Fruit fly (Drosophila melanogaster) whole organism, embryonic: ENCODE data around the gene CG7653.

Experiments used
- ATbp ChIP-seq: fragments of 200-800 bp; sonication (Bioruptor generic); optimal IDR thresholded peaks from 2 replicates; lab custom pipeline; 2017; ENCODE audit warnings: missing biosample characterization, mild to moderate bottlenecking, missing genetic modification characterization, missing genetic modification reagents
- BEAF-32 ChIP-seq: fragments of 200-800 bp; sonication (Bioruptor generic); optimal IDR thresholded peaks from 3 replicates; lab custom pipeline; 2017; ENCODE audit warnings: missing biosample characterization, missing genetic modification characterization, mild to moderate bottlenecking, moderate library complexity, missing genetic modification reagents
- Bgb ChIP-seq: fragments of 200-800 bp; sonication (Bioruptor generic); IDR thresholded peaks from 2 replicates; pipeline ENCODE4 v1.3.6; 2022; ENCODE audit warnings: missing biosample characterization, missing genetic modification characterization; ENCODE audit not compliant: partially characterized antibody
- CG10431 ChIP-seq: fragments of 200-800 bp; sonication (Bioruptor generic); optimal IDR thresholded peaks from 3 replicates; lab custom pipeline; 2018; ENCODE audit warnings: missing biosample characterization, mild to moderate bottlenecking, missing genetic modification characterization
- CG11723 ChIP-seq: fragments of 200-800 bp; sonication (Bioruptor generic); optimal IDR thresholded peaks from 2 replicates; lab custom pipeline; 2017; ENCODE audit warnings: missing biosample characterization, mild to moderate bottlenecking, missing genetic modification characterization
- CG17359 ChIP-seq: fragments of 200-800 bp; sonication (Bioruptor generic); optimal IDR thresholded peaks from 3 replicates; lab custom pipeline; 2018; ENCODE audit warnings: missing biosample characterization, mild to moderate bottlenecking, missing genetic modification characterization, moderate library complexity
- CG1832 ChIP-seq: fragments of 200-800 bp; sonication (Bioruptor generic); optimal IDR thresholded peaks from 2 replicates; lab custom pipeline; 2017; ENCODE audit warnings: missing biosample characterization, mild to moderate bottlenecking, missing genetic modification characterization, inconsistent platforms
- CG18599 ChIP-seq: fragments of 200-800 bp; sonication (Bioruptor generic); optimal IDR thresholded peaks from 3 replicates; lab custom pipeline; 2017; ENCODE audit warnings: missing biosample characterization, missing genetic modification characterization, mild to moderate bottlenecking, moderate library complexity, missing genetic modification reagents
- CG2875 ChIP-seq: fragments of 200-800 bp; sonication (Bioruptor generic); optimal IDR thresholded peaks from 2 replicates; lab custom pipeline; 2017; ENCODE audit warnings: missing biosample characterization, mild to moderate bottlenecking, missing genetic modification characterization, missing genetic modification reagents
- CG33213 ChIP-seq: fragments of 200-800 bp; sonication (Bioruptor generic); optimal IDR thresholded peaks from 3 replicates; lab custom pipeline; 2016; ENCODE audit warnings: missing biosample characterization, missing genetic modification characterization
- CG34224 ChIP-seq: fragments of 200-800 bp; sonication (Bioruptor generic); IDR thresholded peaks from 3 replicates; pipeline ENCODE4 v1.3.6; 2022; ENCODE audit warnings: missing biosample characterization, missing genetic modification characterization; ENCODE audit not compliant: partially characterized antibody
- CG3995 ChIP-seq: fragments of 200-800 bp; sonication (Bioruptor generic); optimal IDR thresholded peaks from 3 replicates; lab custom pipeline; 2016; ENCODE audit warnings: missing biosample characterization, missing genetic modification characterization
- CG6791 ChIP-seq: fragments of 200-800 bp; sonication (Bioruptor generic); IDR thresholded peaks from 3 replicates; pipeline ENCODE4 v1.3.6; 2022; ENCODE audit warnings: missing biosample characterization, missing genetic modification characterization; ENCODE audit not compliant: partially characterized antibody
- CG8281 ChIP-seq: fragments of 200-800 bp; sonication (Bioruptor generic); optimal IDR thresholded peaks from 2 replicates; lab custom pipeline; 2018; ENCODE audit warnings: missing biosample characterization, mild to moderate bottlenecking, missing genetic modification characterization, moderate library complexity
- CG8290 ChIP-seq, 3 experiments: fragments of 200-800 bp; sonication (Bioruptor generic); optimal IDR thresholded peaks; 2 replicates each; lab custom pipeline; 2016 to 2019; ENCODE audit warnings: missing biosample characterization in 3 of 3, missing genetic modification characterization in 3 of 3, mild to moderate bottlenecking in 2 of 3, moderate library complexity in 1 of 3
- Doc3 ChIP-seq: fragments of 200-800 bp; sonication (Bioruptor generic); IDR thresholded peaks from 3 replicates; pipeline ENCODE4 v1.3.6; 2022; ENCODE audit warnings: missing biosample characterization, missing genetic modification characterization; ENCODE audit not compliant: partially characterized antibody
- HLH4C ChIP-seq: fragments of 200-800 bp; sonication (Bioruptor generic); IDR thresholded peaks from 3 replicates; pipeline ENCODE4 v1.3.6; 2022; ENCODE audit warnings: missing biosample characterization, missing genetic modification characterization; ENCODE audit not compliant: partially characterized antibody
- Max ChIP-seq: fragments of 200-800 bp; sonication (Bioruptor generic); optimal IDR thresholded peaks from 2 replicates; lab custom pipeline; 2016; ENCODE audit warnings: missing biosample characterization, mild to moderate bottlenecking, missing genetic modification characterization
- Med ChIP-seq: fragments of 200-800 bp; sonication (Bioruptor generic); peaks from one replicate; lab custom pipeline; 2016; ENCODE audit warnings: missing biosample characterization, missing genetic modification characterization, mild to moderate bottlenecking, inconsistent platforms, moderate library complexity
- Neu2 ChIP-seq: fragments of 200-800 bp; sonication (Bioruptor generic); optimal IDR thresholded peaks from 3 replicates; lab custom pipeline; 2016; ENCODE audit warnings: missing biosample characterization, missing genetic modification characterization, borderline replicate concordance
- Opbp ChIP-seq: fragments of 200-800 bp; sonication (Bioruptor generic); IDR thresholded peaks from 3 replicates; pipeline ENCODE4 v1.3.6; 2022; ENCODE audit warnings: missing biosample characterization, missing genetic modification characterization; ENCODE audit not compliant: partially characterized antibody
- Optix ChIP-seq: fragments of 200-800 bp; sonication (Bioruptor generic); IDR thresholded peaks from 3 replicates; pipeline ENCODE4 v1.3.6; 2022; ENCODE audit warnings: missing biosample characterization, missing genetic modification characterization
- Side ChIP-seq: fragments of 200-800 bp; sonication (Bioruptor generic); optimal IDR thresholded peaks from 2 replicates; lab custom pipeline; 2016; ENCODE audit warnings: missing biosample characterization, missing genetic modification characterization
- Taf1 ChIP-seq: fragments of 200-800 bp; sonication (Bioruptor generic); IDR thresholded peaks from 2 replicates; pipeline ENCODE4 v1.3.6; 2022; ENCODE audit warnings: missing biosample characterization, missing genetic modification characterization
- Trl ChIP-seq, 3 experiments: fragments of >200 bp in 2 of 3; fragments of 200-800 bp in 1 of 3; sonication (Bioruptor generic) in 1 of 3; optimal IDR thresholded peaks; 2 replicates in 1 of 3; 3 replicates in 2 of 3; lab custom pipeline; 2016 to 2017; ENCODE audit warnings: missing biosample characterization in 1 of 3, missing genetic modification characterization in 1 of 3
- abd-A ChIP-seq: fragments of 200-800 bp; sonication (Bioruptor generic); optimal IDR thresholded peaks from 3 replicates; lab custom pipeline; 2019; ENCODE audit warnings: missing biosample characterization, mild to moderate bottlenecking, missing genetic modification characterization, moderate library complexity
- bbx ChIP-seq: fragments of 200-800 bp; sonication (Bioruptor generic); IDR thresholded peaks from 2 replicates; pipeline ENCODE4 v1.3.6; 2022; ENCODE audit warnings: missing biosample characterization, missing genetic modification characterization; ENCODE audit not compliant: partially characterized antibody
- cad ChIP-seq: fragments of >200 bp; optimal IDR thresholded peaks from 2 replicates; lab custom pipeline; 2017; ENCODE audit warnings: missing biosample characterization, missing genetic modification characterization
- corto ChIP-seq: fragments of 200-800 bp; sonication (Bioruptor generic); optimal IDR thresholded peaks from 2 replicates; lab custom pipeline; 2016; ENCODE audit warnings: missing biosample characterization, mild to moderate bottlenecking, missing genetic modification characterization, moderate library complexity
- crol ChIP-seq: fragments of 200-800 bp; sonication (Bioruptor generic); IDR thresholded peaks from 2 replicates; pipeline ENCODE4 v1.3.6; 2022; ENCODE audit warnings: missing biosample characterization, missing genetic modification characterization
- cwo ChIP-seq: fragments of 200-800 bp; sonication (Bioruptor generic); optimal IDR thresholded peaks from 3 replicates; lab custom pipeline; 2017; ENCODE audit warnings: missing biosample characterization, missing genetic modification characterization, mild to moderate bottlenecking, moderate library complexity, missing genetic modification reagents
- dpn ChIP-seq, 2 experiments: fragments of 200-800 bp; sonication (Bioruptor generic); optimal IDR thresholded peaks; 3 replicates each; lab custom pipeline; 2016; ENCODE audit warnings: missing biosample characterization in 2 of 2, missing genetic modification characterization in 2 of 2
- gce ChIP-seq: fragments of 200-800 bp; sonication (Bioruptor generic); IDR thresholded peaks from 3 replicates; pipeline ENCODE4 v1.3.6; 2022; ENCODE audit warnings: missing biosample characterization, missing genetic modification characterization
- insv ChIP-seq, 2 experiments: fragments of 200-800 bp; sonication (Bioruptor generic); optimal IDR thresholded peaks; 3 replicates each; lab custom pipeline; 2016 to 2018; ENCODE audit warnings: missing biosample characterization in 2 of 2, missing genetic modification characterization in 2 of 2
- kah ChIP-seq: fragments of 200-800 bp; sonication (Bioruptor generic); optimal IDR thresholded peaks from 2 replicates; lab custom pipeline; 2018; ENCODE audit warnings: missing biosample characterization, mild to moderate bottlenecking, missing genetic modification characterization
- maf-S ChIP-seq: fragments of 200-800 bp; sonication (Bioruptor generic); optimal IDR thresholded peaks from 2 replicates; lab custom pipeline; 2016; ENCODE audit warnings: missing biosample characterization, missing genetic modification characterization
- nerfin-2 ChIP-seq: fragments of 200-800 bp; sonication (Bioruptor generic); IDR thresholded peaks from 2 replicates; pipeline ENCODE4 v1.3.6; 2022; ENCODE audit warnings: missing biosample characterization, missing genetic modification characterization; ENCODE audit not compliant: partially characterized antibody
- pros ChIP-seq: fragments of 200-800 bp; sonication (Bioruptor generic); optimal IDR thresholded peaks from 3 replicates; lab custom pipeline; 2019; ENCODE audit warnings: missing biosample characterization, mild to moderate bottlenecking, missing genetic modification characterization, moderate library complexity
- repo ChIP-seq: fragments of 200-800 bp; sonication (Bioruptor generic); optimal IDR thresholded peaks from 2 replicates; lab custom pipeline; 2016; ENCODE audit warnings: missing biosample characterization, missing genetic modification characterization
- rib ChIP-seq: fragments of 200-800 bp; sonication (Bioruptor generic); IDR thresholded peaks from 2 replicates; pipeline ENCODE4 v1.3.6; 2022; ENCODE audit warnings: missing biosample characterization, missing genetic modification characterization
- slou ChIP-seq: fragments of 200-800 bp; sonication (Bioruptor generic); optimal IDR thresholded peaks from 3 replicates; lab custom pipeline; 2016; ENCODE audit warnings: missing biosample characterization, missing genetic modification characterization
- sob ChIP-seq: fragments of 200-800 bp; sonication (Bioruptor generic); IDR thresholded peaks from 2 replicates; pipeline ENCODE4 v1.3.6; 2022; ENCODE audit warnings: missing biosample characterization, missing genetic modification characterization
- sqz ChIP-seq: fragments of 200-800 bp; sonication (Bioruptor generic); optimal IDR thresholded peaks from 3 replicates; lab custom pipeline; 2018; ENCODE audit warnings: missing biosample characterization, mild to moderate bottlenecking, missing genetic modification characterization
- tup ChIP-seq: fragments of 200-800 bp; sonication (Bioruptor generic); optimal IDR thresholded peaks from 2 replicates; lab custom pipeline; 2016; ENCODE audit warnings: missing biosample characterization, mild to moderate bottlenecking, missing genetic modification characterization, moderate library complexity
- usp ChIP-seq: fragments of >200 bp; optimal IDR thresholded peaks from 2 replicates; lab custom pipeline; 2017; ENCODE audit warnings: missing biosample characterization, missing genetic modification characterization
- yki ChIP-seq: fragments of >200 bp; optimal IDR thresholded peaks from 3 replicates; lab custom pipeline; 2018

CG7653 gene

DNA sequence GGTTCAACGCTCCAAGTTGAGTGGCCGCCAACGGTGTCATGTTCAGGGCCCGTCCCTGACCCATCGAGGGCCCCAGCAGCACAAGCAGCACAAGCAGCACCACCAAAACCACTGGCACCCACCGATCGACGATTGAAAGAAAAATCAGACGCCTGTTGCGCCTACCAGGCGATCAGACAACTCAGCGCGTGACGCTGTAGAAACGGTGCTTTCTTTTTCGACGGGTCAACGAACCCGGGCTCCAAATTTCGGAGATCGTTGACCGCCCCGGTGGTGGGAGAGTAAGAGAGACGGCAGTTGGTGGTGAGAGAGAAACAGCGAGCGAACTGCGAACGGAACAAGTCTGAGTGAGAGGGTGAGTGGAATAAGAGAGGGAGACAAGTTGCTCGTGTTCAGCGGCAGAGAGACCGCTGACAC is 31.6 kb upstream of the CG7653 start (continued):
- no peak for TF ChIP-seq CG18599
- TF ChIP-seq Med (GFP tag; lab: Kevin White, UChicago): peak; percentile 47
- TF ChIP-seq HLH4C (GFP tag; lab: Robert Waterston, UW): 0 out of 3 replicates have a peak, but pooled peaks have one; percentile 5
- TF ChIP-seq Side (GFP tag; lab: Kevin White, UChicago): no peak
- TF ChIP-seq kah: peak; percentile 98
- TF ChIP-seq CG1832 (GFP tag; lab: Kevin White, UChicago): peak; percentile 92
- TF ChIP-seq abd-A (tag; lab: Kevin White, UChicago): peak; percentile 80
- no peak for TF ChIP-seq CG11723 (GFP tag; lab: Kevin White, UChicago)
- TF ChIP-seq CG6791: 0 out of 3 replicates have a peak, but pooled peaks have one; percentile 42
- TF ChIP-seq Bgb (GFP tag; lab: Robert Waterston, UW): peak; percentile 68; the same call in 1 of the 2 replicates
- TF ChIP-seq gce (GFP tag; lab: Robert Waterston, UW): no peak
- no peak for TF ChIP-seq repo (GFP tag; lab: Kevin White, UChicago)
- no peak for TF ChIP-seq sqz (GFP tag; lab: Kevin White, UChicago)
- peak; percentile 81 for TF ChIP-seq yki (lab: Kevin White, UChicago)
- peak; percentile 28 for TF ChIP-seq usp (GFP tag; lab: Kevin White, UChicago)
- no peak for TF ChIP-seq Optix (GFP tag; lab: Robert Waterston, UW)
- peak; percentile 73 for TF ChIP-seq bbx (GFP tag; lab: Robert Waterston, UW)
- peak; percentile 89 to 95 for TF ChIP-seq Trl (optimal IDR thresholded peaks at IDR 0.05; lab: Kevin White, UChicago)
- TF ChIP-seq Trl (GFP tag; optimal IDR thresholded peaks at IDR 0.05; lab: Kevin White, UChicago): no peak
- peak; percentile 5 for TF ChIP-seq pros (GFP tag; lab: Kevin White, UChicago)
- no peak for TF ChIP-seq CG8290 (GFP tag; optimal IDR thresholded peaks at IDR 0.05; lab: Kevin White, UChicago)
- TF ChIP-seq CG8290 (tag; optimal IDR thresholded peaks at IDR 0.05; lab: Kevin White, UChicago): no peak
- 0 out of 3 replicates have a peak, but pooled peaks have one; percentile 44 for TF ChIP-seq Opbp (GFP tag; lab: Robert Waterston, UW)
- no peak for TF ChIP-seq corto
- TF ChIP-seq Doc3 (GFP tag; lab: Robert Waterston, UW): 0 out of 3 replicates have a peak, but pooled peaks have one; percentile 12
- TF ChIP-seq nerfin-2: peak; percentile 8; the same call in 1 of the 2 replicates
- TF ChIP-seq dpn (GFP tag; optimal IDR thresholded peaks at IDR 0.05; lab: Kevin White, UChicago): no peak
- no peak for TF ChIP-seq tup (GFP tag; lab: Kevin White, UChicago)
- TF ChIP-seq crol (GFP tag; lab: Robert Waterston, UW): peak; percentile 91
- peak; percentile 95 for TF ChIP-seq cwo (GFP tag; lab: Kevin White, UChicago)
- peak; percentile 8; the same call in 1 of the 2 replicates for TF ChIP-seq rib (GFP tag; lab: Robert Waterston, UW)

DNA sequence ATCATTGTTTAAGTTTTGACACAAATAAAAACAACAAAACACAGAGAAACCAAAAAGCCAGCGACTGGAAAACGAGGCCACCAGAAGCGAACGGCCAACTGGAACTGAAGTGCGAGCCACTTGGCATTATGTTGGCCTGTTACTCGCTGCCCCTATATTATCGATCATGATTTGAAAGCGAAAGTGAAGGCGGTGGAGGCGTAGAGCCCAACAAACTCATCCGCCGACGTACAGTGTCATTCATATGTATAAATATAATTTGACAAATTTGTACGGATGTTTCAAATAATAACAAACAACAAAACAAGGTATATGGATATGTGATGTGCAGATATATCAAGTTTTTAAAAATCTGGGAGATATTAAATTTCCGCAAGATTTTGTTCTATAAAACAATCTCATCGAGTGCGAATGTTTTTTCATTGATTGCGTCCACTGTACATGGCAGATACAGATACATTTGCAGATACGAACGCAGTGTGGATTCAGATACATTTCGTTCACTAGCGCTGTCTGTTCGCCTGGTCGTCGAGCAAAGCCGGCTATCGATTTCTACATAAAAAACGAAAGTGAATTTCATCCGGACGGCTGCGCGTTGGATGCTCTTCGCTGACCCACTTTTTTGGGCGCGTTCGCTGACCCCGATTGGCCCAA is 31.1 kb upstream of the CG7653 start:
- TF ChIP-seq Taf1 (GFP tag; lab: Robert Waterston, UW) (peak; percentile 89), insv (GFP tag; optimal IDR thresholded peaks at IDR 0.05; lab: Kevin White, UChicago) (peak; percentile 62 to 64), CG2875 (peak; percentile 98), CG10431 (GFP tag; lab: Kevin White, UChicago) (peak; percentile 92), kah (no peak), CG34224 (GFP tag; lab: Robert Waterston, UW) (no peak), CG8281 (tag; lab: Kevin White, UChicago) (peak; percentile 85), maf-S (peak; percentile 95), Optix (GFP tag; lab: Robert Waterston, UW) (peak; percentile 90), ATbp (GFP tag; lab: Kevin White, UChicago) (peak; percentile 96), CG17359 (tag; lab: Kevin White, UChicago) (peak; percentile 97), CG33213 (GFP tag; lab: Kevin White, UChicago) (peak; percentile 94), CG1832 (GFP tag; lab: Kevin White, UChicago) (no peak), slou (GFP tag; lab: Kevin White, UChicago) (peak; percentile 86), sob (GFP tag; lab: Robert Waterston, UW) (peak; percentile 97), Max (peak; percentile 94), Neu2 (GFP tag; lab: Kevin White, UChicago) (peak; percentile 39), CG3995 (GFP tag; lab: Kevin White, UChicago) (peak; percentile 70), Side (GFP tag; lab: Kevin White, UChicago) (peak; percentile 95), BEAF-32 (GFP tag; lab: Kevin White, UChicago) (peak; percentile 15), Med (GFP tag; lab: Kevin White, UChicago) (peak; percentile 99), cad (no peak)
